Worm (Caenorhabditis elegans): ENCODE data around the gene sec-15.
A peak's percentile ranks its signal among the peaks of the same experiment; 100 is the strongest.

sec-15 gene

ce11 chrX:8810908-8811307 lies 24.6 kb downstream of the sec-15 start, which contains the start of gene R04E5.9 (continued):
- peak; percentile 50 for TF ChIP-seq ama-1 (optimal IDR thresholded peaks at IDR 0.05)

ce11 chrX:8808740-8809139 lies 26.8 kb downstream of the sec-15 start:
- TF ChIP-seq ceh-20 (GFP tag; IDR thresholded peaks at IDR 0.05) = 0 out of 2 replicates have a peak, but pooled peaks have one; percentile 16
- peak in 1 of 2 experiments; percentile 97 for TF ChIP-seq unc-62 (GFP tag; optimal IDR thresholded peaks at IDR 0.05 in 1 of 2)
- no peak for TF ChIP-seq unc-62 (tag; optimal IDR thresholded peaks at IDR 0.05)
- no peak for TF ChIP-seq nhr-111 (GFP tag; optimal IDR thresholded peaks at IDR 0.05)
- no peak for TF ChIP-seq mep-1 (tag; optimal IDR thresholded peaks at IDR 0.05)

ce11 chrX:8806070-8806799 lies 29.3 kb downstream of the sec-15 start, which contains the start of gene R04E5.8:
Gene R04E5.8 (minus strand): TSS chrX:8806120.
- TF ChIP-seq hlh-11 (tag; optimal IDR thresholded peaks at IDR 0.05) (peak; percentile 14), daf-19 (GFP tag; conservative IDR thresholded peaks at IDR 0.05) (no peak), vab-7 (GFP tag; IDR thresholded peaks at IDR 0.05) (no peak), fos-1 (tag; optimal IDR thresholded peaks at IDR 0.05) (no peak), nhr-42 (GFP tag; IDR thresholded peaks at IDR 0.05) (no peak), nhr-76 (tag; optimal IDR thresholded peaks at IDR 0.05) (no peak), rbr-2 (tag; optimal IDR thresholded peaks at IDR 0.05) (peak; percentile 73), F37D6.2 (tag; optimal IDR thresholded peaks at IDR 0.05) (peak; percentile 38), jun-1 (tag; optimal IDR thresholded peaks at IDR 0.05) (no peak), ceh-28 (tag; optimal IDR thresholded peaks at IDR 0.05) (no peak), dmd-6 (GFP tag; IDR thresholded peaks at IDR 0.05) (0 out of 2 replicates have a peak, but pooled peaks have one; percentile 14), aha-1 (tag) (peak; percentile 39), ceh-62 (tag; optimal IDR thresholded peaks at IDR 0.05) (no peak), skn-1 (tag; optimal IDR thresholded peaks at IDR 0.05) (no peak), lsy-2 (tag; optimal IDR thresholded peaks at IDR 0.05) (peak in 1 of 2 experiments; percentile 38), saeg-2 (GFP tag; IDR thresholded peaks at IDR 0.05) (no peak), daf-8 (GFP tag; IDR thresholded peaks at IDR 0.05) (no peak), set-16 (GFP tag; IDR thresholded peaks at IDR 0.05) (peak; percentile 93), lin-15B (tag; optimal IDR thresholded peaks at IDR 0.05) (no peak), fkh-10 (GFP tag; optimal IDR thresholded peaks at IDR 0.05) (no peak), dpl-1 (GFP tag; optimal IDR thresholded peaks at IDR 0.05) (no peak), unc-39 (tag; optimal IDR thresholded peaks at IDR 0.05) (no peak), mxl-3 (GFP tag; optimal IDR thresholded peaks at IDR 0.05) (peak; percentile 72), hmg-1.1 (GFP tag; IDR thresholded peaks at IDR 0.05) (peak; percentile 58), duxl-1 (tag; optimal IDR thresholded peaks at IDR 0.05; ENCODE audit: poor library complexity) (no peak), hif-1 (tag; optimal IDR thresholded peaks at IDR 0.05) (peak in 1 of 2 experiments; percentile 48), ama-1 (optimal IDR thresholded peaks at IDR 0.05) (no peak), nhr-48 (tag; optimal IDR thresholded peaks at IDR 0.05) (no peak), lin-38 (GFP tag; IDR thresholded peaks at IDR 0.05) (peak; percentile 25; the same call in 1 of the 2 replicates), ceh-32 (tag; optimal IDR thresholded peaks at IDR 0.05; ENCODE audit: poor library complexity) (no peak), gei-8 (GFP tag; optimal IDR thresholded peaks at IDR 0.05) (no peak), nhr-11 (tag; optimal IDR thresholded peaks at IDR 0.05) (peak; percentile 25), mes-2 (tag; optimal IDR thresholded peaks at IDR 0.05; ENCODE audit: poor library complexity, severe bottlenecking) (no peak), ctbp-1 (GFP tag; IDR thresholded peaks at IDR 0.05) (peak; percentile 77), mep-1 (tag; optimal IDR thresholded peaks at IDR 0.05) (peak; percentile 51), php-3 (GFP tag; IDR thresholded peaks at IDR 0.05) (0 out of 2 replicates have a peak, but pooled peaks have one; percentile 22), ceh-44 (GFP tag; IDR thresholded peaks at IDR 0.05) (0 out of 2 replicates have a peak, but pooled peaks have one; percentile 4), lin-1 (GFP tag; IDR thresholded peaks at IDR 0.05) (no peak), cey-2 (tag; optimal IDR thresholded peaks at IDR 0.05; ENCODE audit: borderline replicate concordance, insufficient read depth) (no peak), nhr-237 (tag; optimal IDR thresholded peaks at IDR 0.05) (no peak), ztf-11 (tag; optimal IDR thresholded peaks at IDR 0.05) (no peak), lim-7 (GFP tag; IDR thresholded peaks at IDR 0.05) (no peak)
